Fruit fly (Drosophila melanogaster) whole organism, embryonic: Measurements from ENCODE around the gene CG15725.

ENCODE experiments used
- Atf6 ChIP-seq: fragments of 200-800 bp; sonication (Bioruptor generic); IDR thresholded peaks from 2 replicates; pipeline ENCODE4 v1.3.6; 2022; ENCODE audit warnings: missing biosample characterization, missing genetic modification characterization
- Bgb ChIP-seq: fragments of 200-800 bp; sonication (Bioruptor generic); IDR thresholded peaks from 2 replicates; pipeline ENCODE4 v1.3.6; 2022; ENCODE audit warnings: missing biosample characterization, missing genetic modification characterization; ENCODE audit not compliant: partially characterized antibody
- Blimp-1 ChIP-seq: fragments of 200-800 bp; sonication (Bioruptor generic); optimal IDR thresholded peaks from 3 replicates; lab custom pipeline; 2018; ENCODE audit warnings: missing biosample characterization, missing genetic modification characterization, mild to moderate bottlenecking, moderate library complexity, missing genetic modification reagents
- CG10267 ChIP-seq: fragments of 200-800 bp; sonication (Bioruptor generic); optimal IDR thresholded peaks from 2 replicates; lab custom pipeline; 2018; ENCODE audit warnings: missing biosample characterization, mild to moderate bottlenecking, missing genetic modification characterization, moderate library complexity
- CG11085 ChIP-seq: fragments of 200-800 bp; sonication (Bioruptor generic); IDR thresholded peaks from 2 replicates; pipeline ENCODE4 v1.3.6; 2022; ENCODE audit warnings: missing biosample characterization, missing genetic modification characterization
- CG11695 ChIP-seq: fragments of 200-800 bp; sonication (Bioruptor generic); IDR thresholded peaks from 3 replicates; pipeline ENCODE4 v1.3.6; 2022; ENCODE audit warnings: missing biosample characterization, missing genetic modification characterization
- CG12391 ChIP-seq: fragments of 200-800 bp; sonication (Bioruptor generic); optimal IDR thresholded peaks from 3 replicates; lab custom pipeline; 2018; ENCODE audit warnings: missing biosample characterization, mild to moderate bottlenecking, missing genetic modification characterization, moderate library complexity
- CG13624 ChIP-seq: fragments of 200-800 bp; sonication (Bioruptor generic); optimal IDR thresholded peaks from 2 replicates; lab custom pipeline; 2016; ENCODE audit warnings: missing biosample characterization, missing genetic modification characterization
- CG15073 ChIP-seq: fragments of 200-800 bp; sonication (Bioruptor generic); optimal IDR thresholded peaks from 2 replicates; lab custom pipeline; 2016; ENCODE audit warnings: missing biosample characterization, missing genetic modification characterization
- CG15601 ChIP-seq: fragments of 200-800 bp; sonication (Bioruptor generic); optimal IDR thresholded peaks from 3 replicates; lab custom pipeline; 2019; ENCODE audit warnings: missing biosample characterization, mild to moderate bottlenecking, missing genetic modification characterization, moderate library complexity
- CG1647 ChIP-seq: fragments of 200-800 bp; sonication (Bioruptor generic); optimal IDR thresholded peaks from 3 replicates; lab custom pipeline; 2016; ENCODE audit warnings: missing biosample characterization, missing genetic modification characterization
- CG18476 ChIP-seq: fragments of 200-800 bp; sonication (Bioruptor generic); optimal IDR thresholded peaks from 2 replicates; lab custom pipeline; 2016; ENCODE audit warnings: missing biosample characterization, mild to moderate bottlenecking, missing genetic modification characterization
- CG2712 ChIP-seq: fragments of 200-800 bp; optimal IDR thresholded peaks from 3 replicates; lab custom pipeline; 2019; ENCODE audit warnings: missing biosample characterization, mild to moderate bottlenecking, missing genetic modification characterization, moderate library complexity
- CG2889 ChIP-seq: fragments of 200-800 bp; sonication (Bioruptor generic); IDR thresholded peaks from 3 replicates; pipeline ENCODE4 v1.3.6; 2022; ENCODE audit warnings: missing biosample characterization, missing genetic modification characterization
- CG33557 ChIP-seq: fragments of 200-800 bp; sonication (Bioruptor generic); optimal IDR thresholded peaks from 2 replicates; lab custom pipeline; 2019; ENCODE audit warnings: missing biosample characterization, mild to moderate bottlenecking, missing genetic modification characterization, moderate library complexity
- CG4707 ChIP-seq: fragments of 200-800 bp; sonication (Bioruptor generic); optimal IDR thresholded peaks from 2 replicates; lab custom pipeline; 2018; ENCODE audit warnings: missing biosample characterization, mild to moderate bottlenecking, missing genetic modification characterization, moderate library complexity
- CG8924 ChIP-seq: fragments of 200-800 bp; optimal IDR thresholded peaks from 3 replicates; lab custom pipeline; 2019; ENCODE audit warnings: missing biosample characterization, mild to moderate bottlenecking, missing genetic modification characterization, moderate library complexity
- CG9797 ChIP-seq: fragments of 200-800 bp; sonication (Bioruptor generic); optimal IDR thresholded peaks from 3 replicates; lab custom pipeline; 2018; ENCODE audit warnings: missing biosample characterization, mild to moderate bottlenecking, missing genetic modification characterization
- CG9932 ChIP-seq: fragments of 200-800 bp; sonication (Bioruptor generic); IDR thresholded peaks from 2 replicates; pipeline ENCODE4 v1.3.6; 2022; ENCODE audit warnings: missing biosample characterization, missing genetic modification characterization
- D19B ChIP-seq: fragments of 200-800 bp; sonication (Bioruptor generic); optimal IDR thresholded peaks from 2 replicates; lab custom pipeline; 2017; ENCODE audit warnings: missing biosample characterization, mild to moderate bottlenecking, missing genetic modification characterization
- E2f1 ChIP-seq: fragments of 200-800 bp; sonication (Bioruptor generic); IDR thresholded peaks from 2 replicates; pipeline ENCODE4 v1.3.6; 2022; ENCODE audit warnings: missing biosample characterization, missing genetic modification characterization
- Elba2 ChIP-seq: fragments of 200-800 bp; sonication (Bioruptor generic); optimal IDR thresholded peaks from 3 replicates; lab custom pipeline; 2016; ENCODE audit warnings: missing biosample characterization, missing genetic modification characterization
- Hmr ChIP-seq: fragments of 200-800 bp; sonication (Bioruptor generic); optimal IDR thresholded peaks from 3 replicates; lab custom pipeline; 2017; ENCODE audit warnings: mild to moderate bottlenecking, missing biosample characterization, missing genetic modification reagents, missing genetic modification characterization
- Hr39 ChIP-seq: fragments of >200 bp; optimal IDR thresholded peaks from 2 replicates; lab custom pipeline; 2017
- Hr51 ChIP-seq, 2 experiments: fragments of 200-800 bp; sonication (Bioruptor generic); optimal IDR thresholded peaks; 2 replicates in 1 of 2; 3 replicates in 1 of 2; lab custom pipeline; 2016 to 2018; ENCODE audit warnings: missing biosample characterization in 2 of 2, missing genetic modification characterization in 2 of 2, mild to moderate bottlenecking in 1 of 2, moderate library complexity in 1 of 2
- MTF-1 ChIP-seq: fragments of 200-800 bp; sonication (Bioruptor generic); optimal IDR thresholded peaks from 2 replicates; lab custom pipeline; 2018; ENCODE audit warnings: missing biosample characterization, mild to moderate bottlenecking, missing genetic modification characterization, borderline replicate concordance
- Mes4 ChIP-seq: fragments of 200-800 bp; sonication (Bioruptor generic); optimal IDR thresholded peaks from 2 replicates; lab custom pipeline; 2016; ENCODE audit warnings: missing biosample characterization, missing genetic modification characterization
- NK7.1 ChIP-seq: fragments of 200-800 bp; sonication (Bioruptor generic); optimal IDR thresholded peaks from 3 replicates; lab custom pipeline; 2016; ENCODE audit warnings: missing biosample characterization, missing genetic modification characterization
- Vsx1 ChIP-seq: fragments of 200-800 bp; sonication (Bioruptor generic); optimal IDR thresholded peaks from 2 replicates; lab custom pipeline; 2017; ENCODE audit warnings: missing biosample characterization, mild to moderate bottlenecking, missing genetic modification characterization, missing genetic modification reagents
- Xbp1 ChIP-seq: fragments of 200-800 bp; sonication (Bioruptor generic); optimal IDR thresholded peaks from 3 replicates; lab custom pipeline; 2016; ENCODE audit warnings: missing biosample characterization, mild to moderate bottlenecking, missing genetic modification characterization
- ab ChIP-seq: fragments of 200-800 bp; sonication (Bioruptor generic); optimal IDR thresholded peaks from 2 replicates; lab custom pipeline; 2016; ENCODE audit warnings: missing biosample characterization, missing genetic modification characterization
- ash1 ChIP-seq: fragments of 200-800 bp; sonication (Bioruptor generic); optimal IDR thresholded peaks from 2 replicates; lab custom pipeline; 2018; ENCODE audit warnings: missing biosample characterization, mild to moderate bottlenecking, missing genetic modification characterization
- bab2 ChIP-seq: fragments of 200-800 bp; sonication (Bioruptor generic); optimal IDR thresholded peaks from 2 replicates; lab custom pipeline; 2016; ENCODE audit warnings: missing biosample characterization, missing genetic modification characterization
- chn ChIP-seq: fragments of 200-800 bp; sonication (Bioruptor generic); optimal IDR thresholded peaks from 2 replicates; lab custom pipeline; 2016; ENCODE audit warnings: missing biosample characterization, missing genetic modification characterization
- crol ChIP-seq: fragments of 200-800 bp; sonication (Bioruptor generic); IDR thresholded peaks from 2 replicates; pipeline ENCODE4 v1.3.6; 2022; ENCODE audit warnings: missing biosample characterization, missing genetic modification characterization
- crp ChIP-seq, 2 experiments: fragments of 200-800 bp; sonication (Bioruptor generic); optimal IDR thresholded peaks; 2 replicates in 1 of 2; 3 replicates in 1 of 2; lab custom pipeline; 2017; ENCODE audit warnings: missing biosample characterization in 2 of 2, missing genetic modification characterization in 2 of 2, mild to moderate bottlenecking in 1 of 2, moderate library complexity in 1 of 2
- da ChIP-seq: fragments of 200-800 bp; sonication (Bioruptor generic); optimal IDR thresholded peaks from 2 replicates; lab custom pipeline; 2016; ENCODE audit warnings: missing biosample characterization, missing genetic modification characterization
- grn ChIP-seq: fragments of 200-800 bp; sonication (Bioruptor generic); optimal IDR thresholded peaks from 3 replicates; lab custom pipeline; 2017; ENCODE audit warnings: missing biosample characterization, missing genetic modification characterization
- her ChIP-seq: fragments of 200-800 bp; sonication (Bioruptor generic); optimal IDR thresholded peaks from 2 replicates; lab custom pipeline; 2016; ENCODE audit warnings: missing biosample characterization, missing genetic modification characterization
- jing ChIP-seq: fragments of 200-800 bp; sonication (Bioruptor generic); optimal IDR thresholded peaks from 2 replicates; lab custom pipeline; 2018; ENCODE audit warnings: missing biosample characterization, mild to moderate bottlenecking, missing genetic modification characterization
- knrl ChIP-seq: fragments of 200-800 bp; sonication (Bioruptor generic); IDR thresholded peaks from 3 replicates; pipeline ENCODE4 v1.3.6; 2022; ENCODE audit warnings: missing biosample characterization, missing genetic modification characterization; ENCODE audit not compliant: partially characterized antibody
- phol ChIP-seq: fragments of 200-800 bp; sonication (Bioruptor generic); optimal IDR thresholded peaks from 3 replicates; lab custom pipeline; 2018; ENCODE audit warnings: missing biosample characterization, mild to moderate bottlenecking, missing genetic modification characterization, moderate library complexity
- psq ChIP-seq: fragments of 200-800 bp; sonication (Bioruptor generic); optimal IDR thresholded peaks from 2 replicates; lab custom pipeline; 2017; ENCODE audit warnings: missing biosample characterization, missing genetic modification characterization
- sd ChIP-seq: fragments of 200-800 bp; sonication (Bioruptor generic); optimal IDR thresholded peaks from 3 replicates; lab custom pipeline; 2018; ENCODE audit warnings: missing biosample characterization, mild to moderate bottlenecking, missing genetic modification characterization, moderate library complexity
- seq ChIP-seq: fragments of 200-800 bp; sonication (Bioruptor generic); IDR thresholded peaks from 2 replicates; pipeline ENCODE4 v1.3.6; 2022; ENCODE audit warnings: missing biosample characterization, missing genetic modification characterization
- so ChIP-seq: fragments of 200-800 bp; sonication (Bioruptor generic); IDR thresholded peaks from 3 replicates; pipeline ENCODE4 v1.3.6; 2022; ENCODE audit warnings: missing biosample characterization, missing genetic modification characterization
- sqz ChIP-seq: fragments of 200-800 bp; sonication (Bioruptor generic); optimal IDR thresholded peaks from 3 replicates; lab custom pipeline; 2018; ENCODE audit warnings: missing biosample characterization, mild to moderate bottlenecking, missing genetic modification characterization
- tap ChIP-seq: fragments of 200-800 bp; optimal IDR thresholded peaks from 3 replicates; lab custom pipeline; 2019; ENCODE audit warnings: missing biosample characterization, mild to moderate bottlenecking, missing genetic modification characterization, moderate library complexity
- tio ChIP-seq: fragments of 200-800 bp; sonication (Bioruptor generic); optimal IDR thresholded peaks from 2 replicates; lab custom pipeline; 2017; ENCODE audit warnings: missing biosample characterization, missing genetic modification characterization, inconsistent platforms

Gene CG15725

dm6 chrX:12719152-12719779, 13.6 kb downstream of the CG15725 start (continued):
- TF ChIP-seq CG10267 (tag; lab: Kevin White, UChicago) (peak; percentile 63), jing (peak; percentile 31), crp (GFP tag; optimal IDR thresholded peaks at IDR 0.05; lab: Kevin White, UChicago) (peak in 1 of 2 experiments; percentile 3), CG9932 (peak; percentile 56), Mes4 (GFP tag; lab: Kevin White, UChicago) (peak; percentile 53), CG12391 (peak; percentile 69), Hr51 (GFP tag; optimal IDR thresholded peaks at IDR 0.05; lab: Kevin White, UChicago) (peak; percentile 32 to 69), Xbp1 (GFP tag; lab: Kevin White, UChicago) (peak; percentile 76), Bgb (GFP tag; lab: Robert Waterston, UW) (no peak), CG2712 (tag; lab: Kevin White, UChicago) (peak; percentile 68), grn (GFP tag; lab: Kevin White, UChicago) (no peak), Atf6 (GFP tag; lab: Robert Waterston, UW) (peak; percentile 73), Hmr (GFP tag; lab: Kevin White, UChicago) (peak; percentile 71), ash1 (GFP tag; lab: Kevin White, UChicago) (no peak), CG2889 (GFP tag; lab: Robert Waterston, UW) (no peak), D19B (GFP tag; lab: Kevin White, UChicago) (peak; percentile 43), sqz (GFP tag; lab: Kevin White, UChicago) (peak; percentile 49), CG11695 (GFP tag; lab: Robert Waterston, UW) (peak; percentile 53; the same call in 2 of the 3 replicates), E2f1 (peak; percentile 60), NK7.1 (GFP tag; lab: Kevin White, UChicago) (peak; percentile 40), bab2 (peak; percentile 65), Hr39 (lab: Kevin White, UChicago) (no peak), CG11085 (GFP tag; lab: Robert Waterston, UW) (peak; percentile 51; the same call in 1 of the 2 replicates), CG18476 (GFP tag; lab: Kevin White, UChicago) (peak; percentile 22), knrl (GFP tag; lab: Robert Waterston, UW) (no peak), CG33557 (GFP tag; lab: Kevin White, UChicago) (no peak), CG8924 (tag; lab: Kevin White, UChicago) (peak; percentile 63), CG1647 (GFP tag; lab: Kevin White, UChicago) (peak; percentile 76), psq (GFP tag; lab: Kevin White, UChicago) (no peak), chn (GFP tag; lab: Kevin White, UChicago) (peak; percentile 74), da (peak; percentile 35), ab (GFP tag; lab: Kevin White, UChicago) (peak; percentile 64), her (GFP tag; lab: Kevin White, UChicago) (peak; percentile 75), CG15073 (no peak), MTF-1 (GFP tag; lab: Kevin White, UChicago) (peak; percentile 32), CG13624 (GFP tag; lab: Kevin White, UChicago) (peak; percentile 74), CG4707 (no peak), Elba2 (GFP tag; lab: Kevin White, UChicago) (no peak), tap (tag; lab: Kevin White, UChicago) (peak; percentile 33), crol (GFP tag; lab: Robert Waterston, UW) (0 out of 2 replicates have a peak, but pooled peaks have one; percentile 7), Vsx1 (GFP tag; lab: Kevin White, UChicago) (peak; percentile 40), phol (tag; lab: Kevin White, UChicago) (peak; percentile 80), tio (GFP tag; lab: Kevin White, UChicago) (peak; percentile 60), so (GFP tag; lab: Robert Waterston, UW) (0 out of 3 replicates have a peak, but pooled peaks have one; percentile 41), CG15601 (tag; lab: Kevin White, UChicago) (peak; percentile 44), sd (tag; lab: Kevin White, UChicago) (no peak), CG9797 (GFP tag; lab: Kevin White, UChicago) (no peak), seq (GFP tag; lab: Robert Waterston, UW) (peak; percentile 30; the same call in 1 of the 2 replicates), Blimp-1 (GFP tag; lab: Kevin White, UChicago) (peak; percentile 70)
